Fruit fly (Drosophila melanogaster) whole organism, embryonic: ENCODE data around the gene fal.
A peak's percentile ranks its signal among the peaks of the same experiment; 100 is the strongest.

Experiments used
- Adf1 ChIP-seq: fragments of 200-800 bp; sonication (Bioruptor generic); IDR thresholded peaks from 2 replicates; pipeline ENCODE4 v1.3.6; 2022; ENCODE audit warnings: missing biosample characterization, missing genetic modification characterization
- Atf3 ChIP-seq: fragments of 200-800 bp; sonication (Bioruptor generic); optimal IDR thresholded peaks from 3 replicates; lab custom pipeline; 2016; ENCODE audit warnings: missing biosample characterization, missing genetic modification characterization
- CG10366 ChIP-seq: fragments of 200-800 bp; sonication (Bioruptor generic); IDR thresholded peaks from 2 replicates; pipeline ENCODE4 v1.3.6; 2022; ENCODE audit warnings: missing biosample characterization, missing genetic modification characterization
- CG10462 ChIP-seq: fragments of 200-800 bp; sonication (Bioruptor generic); optimal IDR thresholded peaks from 2 replicates; lab custom pipeline; 2016; ENCODE audit warnings: missing biosample characterization, missing genetic modification characterization
- CG11093 ChIP-seq: fragments of 200-800 bp; sonication (Bioruptor generic); IDR thresholded peaks from 3 replicates; pipeline ENCODE4 v1.3.6; 2022; ENCODE audit warnings: missing biosample characterization, missing genetic modification characterization
- CG11398 ChIP-seq: fragments of 200-800 bp; sonication (Bioruptor generic); optimal IDR thresholded peaks from 2 replicates; lab custom pipeline; 2016; ENCODE audit warnings: missing biosample characterization, missing genetic modification characterization
- CG12104 ChIP-seq: fragments of 200-800 bp; sonication (Bioruptor generic); optimal IDR thresholded peaks from 3 replicates; lab custom pipeline; 2016; ENCODE audit warnings: missing biosample characterization, missing genetic modification characterization
- CG12744 ChIP-seq: fragments of 200-800 bp; sonication (Bioruptor generic); optimal IDR thresholded peaks from 2 replicates; lab custom pipeline; 2016; ENCODE audit warnings: missing biosample characterization, missing genetic modification characterization
- CG12769 ChIP-seq: fragments of 200-800 bp; sonication (Bioruptor generic); optimal IDR thresholded peaks from 2 replicates; lab custom pipeline; 2019; ENCODE audit warnings: missing biosample characterization, mild to moderate bottlenecking, missing genetic modification characterization, moderate library complexity
- CG13894 ChIP-seq: fragments of 200-800 bp; sonication (Bioruptor generic); optimal IDR thresholded peaks from 3 replicates; lab custom pipeline; 2018; ENCODE audit warnings: missing biosample characterization, mild to moderate bottlenecking, missing genetic modification characterization, moderate library complexity
- CG14667 ChIP-seq: fragments of 200-800 bp; sonication (Bioruptor generic); IDR thresholded peaks from 2 replicates; pipeline ENCODE4 v1.3.6; 2022; ENCODE audit warnings: missing biosample characterization, missing genetic modification characterization
- CG1603 ChIP-seq: fragments of 200-800 bp; sonication (Bioruptor generic); optimal IDR thresholded peaks from 2 replicates; lab custom pipeline; 2019; ENCODE audit warnings: missing biosample characterization, mild to moderate bottlenecking, missing genetic modification characterization, moderate library complexity
- CG1647 ChIP-seq: fragments of 200-800 bp; sonication (Bioruptor generic); optimal IDR thresholded peaks from 3 replicates; lab custom pipeline; 2016; ENCODE audit warnings: missing biosample characterization, missing genetic modification characterization
- CG17186 ChIP-seq: fragments of 200-800 bp; sonication (Bioruptor generic); optimal IDR thresholded peaks from 3 replicates; lab custom pipeline; 2017; ENCODE audit warnings: missing biosample characterization, missing genetic modification reagents, missing genetic modification characterization
- CG17912 ChIP-seq: fragments of 200-800 bp; sonication (Bioruptor generic); optimal IDR thresholded peaks from 2 replicates; lab custom pipeline; 2018; ENCODE audit warnings: missing biosample characterization, mild to moderate bottlenecking, missing genetic modification characterization
- CG18476 ChIP-seq: fragments of 200-800 bp; sonication (Bioruptor generic); optimal IDR thresholded peaks from 2 replicates; lab custom pipeline; 2016; ENCODE audit warnings: missing biosample characterization, mild to moderate bottlenecking, missing genetic modification characterization
- CG30020 ChIP-seq: fragments of 200-800 bp; optimal IDR thresholded peaks from 2 replicates; lab custom pipeline; 2019; ENCODE audit warnings: missing biosample characterization, mild to moderate bottlenecking, missing genetic modification characterization, moderate library complexity
- CG7963 ChIP-seq: fragments of 200-800 bp; sonication (Bioruptor generic); IDR thresholded peaks from 3 replicates; pipeline ENCODE4 v1.3.6; 2022; ENCODE audit warnings: missing biosample characterization, missing genetic modification characterization; ENCODE audit not compliant: partially characterized antibody
- CG8388 ChIP-seq: fragments of 200-800 bp; sonication (Bioruptor generic); optimal IDR thresholded peaks from 2 replicates; lab custom pipeline; 2019; ENCODE audit warnings: missing biosample characterization, mild to moderate bottlenecking, missing genetic modification characterization, moderate library complexity
- CHES-1-like ChIP-seq: fragments of 200-800 bp; sonication (Bioruptor generic); optimal IDR thresholded peaks from 2 replicates; lab custom pipeline; 2016; ENCODE audit warnings: missing biosample characterization, missing genetic modification characterization
- CTCF ChIP-seq: fragments of 200-800 bp; sonication (Bioruptor generic); optimal IDR thresholded peaks from 2 replicates; lab custom pipeline; 2017; ENCODE audit warnings: missing biosample characterization, mild to moderate bottlenecking, missing genetic modification characterization, moderate library complexity
- D19A ChIP-seq: fragments of 200-800 bp; optimal IDR thresholded peaks from 3 replicates; lab custom pipeline; 2019; ENCODE audit warnings: missing biosample characterization, mild to moderate bottlenecking, missing genetic modification characterization, moderate library complexity
- E2f1 ChIP-seq: fragments of 200-800 bp; sonication (Bioruptor generic); IDR thresholded peaks from 2 replicates; pipeline ENCODE4 v1.3.6; 2022; ENCODE audit warnings: missing biosample characterization, missing genetic modification characterization
- Fer1 ChIP-seq: fragments of 200-800 bp; sonication (Bioruptor generic); optimal IDR thresholded peaks from 2 replicates; lab custom pipeline; 2017; ENCODE audit warnings: missing biosample characterization, mild to moderate bottlenecking, missing genetic modification characterization
- Hr78 ChIP-seq, 2 experiments: fragments of 200-800 bp in 1 of 2; fragments of >200 bp in 1 of 2; sonication (Bioruptor generic) in 1 of 2; optimal IDR thresholded peaks; 2 replicates each; lab custom pipeline; 2017 to 2019; ENCODE audit warnings: missing biosample characterization in 2 of 2, missing genetic modification characterization in 2 of 2, mild to moderate bottlenecking in 1 of 2, moderate library complexity in 1 of 2
- Lhr ChIP-seq: fragments of 200-800 bp; sonication (Bioruptor generic); optimal IDR thresholded peaks from 3 replicates; lab custom pipeline; 2017; ENCODE audit warnings: mild to moderate bottlenecking, missing biosample characterization, missing genetic modification reagents, missing genetic modification characterization
- Lim3 ChIP-seq: fragments of 200-800 bp; sonication (Bioruptor generic); IDR thresholded peaks from 2 replicates; pipeline ENCODE4 v1.3.6; 2022; ENCODE audit warnings: missing biosample characterization, missing genetic modification characterization
- MESR4 ChIP-seq: fragments of 200-800 bp; sonication (Bioruptor generic); optimal IDR thresholded peaks from 2 replicates; lab custom pipeline; 2018; ENCODE audit warnings: missing biosample characterization, mild to moderate bottlenecking, missing genetic modification characterization, moderate library complexity
- Nf-YC ChIP-seq: fragments of 200-800 bp; optimal IDR thresholded peaks from 3 replicates; lab custom pipeline; 2019; ENCODE audit warnings: missing biosample characterization, mild to moderate bottlenecking, missing genetic modification characterization, moderate library complexity
- NfI ChIP-seq: fragments of 200-800 bp; sonication (Bioruptor generic); optimal IDR thresholded peaks from 3 replicates; lab custom pipeline; 2018; ENCODE audit warnings: missing biosample characterization, mild to moderate bottlenecking, missing genetic modification characterization, moderate library complexity
- Opbp ChIP-seq: fragments of 200-800 bp; sonication (Bioruptor generic); IDR thresholded peaks from 3 replicates; pipeline ENCODE4 v1.3.6; 2022; ENCODE audit warnings: missing biosample characterization, missing genetic modification characterization; ENCODE audit not compliant: partially characterized antibody
- PHDP ChIP-seq: fragments of 200-800 bp; sonication (Bioruptor generic); optimal IDR thresholded peaks from 3 replicates; lab custom pipeline; 2018; ENCODE audit warnings: missing biosample characterization, mild to moderate bottlenecking, missing genetic modification characterization, moderate library complexity
- Ravus ChIP-seq: fragments of 200-800 bp; sonication (Bioruptor generic); IDR thresholded peaks from 2 replicates; pipeline ENCODE4 v1.3.6; 2022; ENCODE audit warnings: missing biosample characterization, missing genetic modification characterization
- Sin3A ChIP-seq: fragments of >200 bp; optimal IDR thresholded peaks from 2 replicates; lab custom pipeline; 2018
- Stat92E ChIP-seq, 3 experiments: fragments of >200 bp in 2 of 3; fragments of 200-800 bp in 1 of 3; sonication (Bioruptor generic) in 1 of 3; optimal IDR thresholded peaks; 2 replicates each; lab custom pipeline; 2017 to 2019; ENCODE audit warnings: missing biosample characterization in 3 of 3, missing genetic modification characterization in 3 of 3, mild to moderate bottlenecking in 1 of 3, moderate library complexity in 1 of 3
- ap ChIP-seq: fragments of 200-800 bp; sonication (Bioruptor generic); IDR thresholded peaks from 2 replicates; pipeline ENCODE4 v1.3.6; 2022; ENCODE audit warnings: missing biosample characterization, missing genetic modification characterization
- cato ChIP-seq: fragments of 200-800 bp; sonication (Bioruptor generic); optimal IDR thresholded peaks from 2 replicates; lab custom pipeline; 2016; ENCODE audit warnings: missing biosample characterization, missing genetic modification characterization, borderline replicate concordance
- cg ChIP-seq: fragments of 200-800 bp; sonication (Bioruptor generic); optimal IDR thresholded peaks from 3 replicates; lab custom pipeline; 2019; ENCODE audit warnings: missing biosample characterization, mild to moderate bottlenecking, missing genetic modification characterization, moderate library complexity
- crc ChIP-seq: fragments of 200-800 bp; sonication (Bioruptor generic); optimal IDR thresholded peaks from 2 replicates; lab custom pipeline; 2016; ENCODE audit warnings: missing biosample characterization, missing genetic modification characterization
- kni ChIP-seq: fragments of 200-800 bp; sonication (Bioruptor generic); optimal IDR thresholded peaks from 3 replicates; lab custom pipeline; 2017; ENCODE audit warnings: mild to moderate bottlenecking, missing biosample characterization, missing genetic modification reagents, missing genetic modification characterization
- maf-S ChIP-seq: fragments of 200-800 bp; sonication (Bioruptor generic); optimal IDR thresholded peaks from 2 replicates; lab custom pipeline; 2016; ENCODE audit warnings: missing biosample characterization, missing genetic modification characterization
- nau ChIP-seq: fragments of 200-800 bp; sonication (Bioruptor generic); optimal IDR thresholded peaks from 3 replicates; lab custom pipeline; 2017; ENCODE audit warnings: missing biosample characterization, mild to moderate bottlenecking, missing genetic modification characterization, missing genetic modification reagents
- pum ChIP-seq: fragments of 200-800 bp; sonication (Bioruptor generic); optimal IDR thresholded peaks from 2 replicates; lab custom pipeline; 2016; ENCODE audit warnings: missing biosample characterization, missing genetic modification characterization
- pzg ChIP-seq: fragments of 200-800 bp; sonication (Bioruptor generic); optimal IDR thresholded peaks from 3 replicates; lab custom pipeline; 2018; ENCODE audit warnings: missing biosample characterization, mild to moderate bottlenecking, missing genetic modification characterization, moderate library complexity
- repo ChIP-seq: fragments of 200-800 bp; sonication (Bioruptor generic); optimal IDR thresholded peaks from 2 replicates; lab custom pipeline; 2016; ENCODE audit warnings: missing biosample characterization, missing genetic modification characterization
- salm ChIP-seq: fragments of 200-800 bp; sonication (Bioruptor generic); optimal IDR thresholded peaks from 2 replicates; lab custom pipeline; 2018; ENCODE audit warnings: missing biosample characterization, mild to moderate bottlenecking, missing genetic modification characterization
- scrt ChIP-seq: fragments of 200-800 bp; sonication (Bioruptor generic); optimal IDR thresholded peaks from 2 replicates; lab custom pipeline; 2018; ENCODE audit warnings: missing biosample characterization, mild to moderate bottlenecking, missing genetic modification characterization, moderate library complexity
- sim ChIP-seq: fragments of 200-800 bp; sonication (Bioruptor generic); IDR thresholded peaks from 2 replicates; pipeline ENCODE4 v1.3.6; 2022; ENCODE audit warnings: missing biosample characterization, missing genetic modification characterization
- wek ChIP-seq: fragments of 200-800 bp; sonication (Bioruptor generic); optimal IDR thresholded peaks from 3 replicates; lab custom pipeline; 2018; ENCODE audit warnings: missing biosample characterization, mild to moderate bottlenecking, missing genetic modification characterization, moderate library complexity
- yki ChIP-seq: fragments of >200 bp; optimal IDR thresholded peaks from 3 replicates; lab custom pipeline; 2018

Gene fal

DNA sequence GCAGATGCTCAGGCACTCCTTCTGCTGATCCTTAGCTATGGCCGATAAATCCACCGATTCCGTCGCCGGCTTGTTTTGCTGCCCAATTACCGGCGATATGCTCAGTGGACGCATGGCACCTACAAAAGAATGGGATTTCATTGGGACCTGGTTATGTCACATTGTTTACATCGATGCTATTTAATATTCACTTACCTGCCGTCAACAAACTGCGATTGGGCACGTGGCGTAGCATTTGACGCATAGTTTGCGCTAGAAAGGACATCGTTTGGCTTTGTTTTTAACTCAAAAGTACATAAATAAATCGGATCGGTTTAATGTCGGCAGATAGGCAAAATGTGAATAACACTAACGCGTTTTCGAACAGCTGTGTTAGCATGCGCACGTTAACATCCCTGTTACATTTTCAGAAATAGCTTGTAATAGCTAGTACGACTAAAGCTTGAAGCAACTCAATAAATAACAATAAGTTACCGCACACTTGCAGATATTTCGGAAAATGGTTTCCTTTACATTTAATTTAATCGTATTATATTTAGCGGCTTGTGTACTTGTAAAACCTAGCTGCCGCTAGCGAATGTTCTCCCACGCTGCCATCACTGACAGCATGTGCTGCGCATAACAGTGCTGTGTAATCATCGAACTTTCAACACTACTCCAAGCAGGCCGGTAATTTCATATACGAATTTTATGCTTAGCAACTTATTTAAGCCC, 39.5 kb upstream of the fal start, which contains the start of the genes mRpL21 and rept (continued):
- TF ChIP-seq PHDP (tag; lab: Kevin White, UChicago) (peak; percentile 61), CTCF (GFP tag; lab: Kevin White, UChicago) (no peak), Nf-YC (tag; lab: Kevin White, UChicago) (peak; percentile 54), MESR4 (GFP tag; lab: Kevin White, UChicago) (peak; percentile 34), maf-S (GFP tag; lab: Kevin White, UChicago) (peak; percentile 50), CHES-1-like (GFP tag; lab: Kevin White, UChicago) (peak; percentile 79), CG11093 (GFP tag; lab: Robert Waterston, UW) (no peak), Adf1 (GFP tag; lab: Robert Waterston, UW) (peak; percentile 51), CG12744 (GFP tag; lab: Kevin White, UChicago) (peak; percentile 65), pzg (GFP tag; lab: Kevin White, UChicago) (peak; percentile 70), Lim3 (no peak), Fer1 (GFP tag; lab: Kevin White, UChicago) (peak; percentile 77), crc (GFP tag; lab: Kevin White, UChicago) (no peak), sim (GFP tag; lab: Robert Waterston, UW) (no peak), CG18476 (GFP tag; lab: Kevin White, UChicago) (peak; percentile 23), CG17186 (GFP tag; lab: Kevin White, UChicago) (peak; percentile 97), CG17912 (GFP tag; lab: Kevin White, UChicago) (no peak), D19A (no peak), CG10462 (GFP tag; lab: Kevin White, UChicago) (peak; percentile 53), CG10366 (GFP tag; lab: Robert Waterston, UW) (peak; percentile 39; the same call in 1 of the 2 replicates), CG7963 (GFP tag; lab: Robert Waterston, UW) (no peak), Hr78 (GFP tag; optimal IDR thresholded peaks at IDR 0.05; lab: Kevin White, UChicago) (no peak), NfI (GFP tag; lab: Kevin White, UChicago) (peak; percentile 67), Atf3 (no peak), CG12104 (no peak), CG8388 (GFP tag; lab: Kevin White, UChicago) (peak; percentile 43), Stat92E (GFP tag; optimal IDR thresholded peaks at IDR 0.05; lab: Kevin White, UChicago) (peak in 1 of 3 experiments; percentile 17), salm (tag; lab: Kevin White, UChicago) (no peak), CG13894 (peak; percentile 5), repo (peak; percentile 31), Lhr (GFP tag; lab: Kevin White, UChicago) (no peak), CG30020 (tag; lab: Kevin White, UChicago) (peak; percentile 53), E2f1 (peak; percentile 33; the same call in 1 of the 2 replicates), pum (peak; percentile 22), Ravus (no peak), Sin3A (peak; percentile 83), cato (GFP tag; lab: Kevin White, UChicago) (no peak), wek (GFP tag; lab: Kevin White, UChicago) (no peak), scrt (GFP tag; lab: Kevin White, UChicago) (peak; percentile 42), CG12769 (tag; lab: Kevin White, UChicago) (peak; percentile 68), ap (GFP tag; lab: Robert Waterston, UW) (no peak), kni (GFP tag; lab: Kevin White, UChicago) (no peak), cg (GFP tag; lab: Kevin White, UChicago) (no peak), yki (lab: Kevin White, UChicago) (no peak), CG11398 (GFP tag; lab: Kevin White, UChicago) (peak; percentile 16), CG1603 (peak; percentile 68), CG1647 (GFP tag; lab: Kevin White, UChicago) (peak; percentile 13), CG14667 (no peak), Opbp (GFP tag; lab: Robert Waterston, UW) (no peak), nau (GFP tag; lab: Kevin White, UChicago) (no peak)
